Worm (Caenorhabditis elegans) whole organism, early embryonic: ENCODE results near the gene BE0003N10.1.
"Not testable (repeated sequence)": the region's sequence is repeated elsewhere in the genome, so short reads cannot be mapped to it uniquely, and the experiment has no call there.

Source experiments
- B0310.2 ChIP-seq: sonication (generic microtip); optimal IDR thresholded peaks from 2 replicates; lab custom pipeline; 2016; ENCODE audit warnings: mild to moderate bottlenecking, missing genetic modification characterization, missing compliant biosample characterization
- F13C5.2 ChIP-seq: sonication (generic microtip); optimal IDR thresholded peaks from 2 replicates; lab custom pipeline; 2017; ENCODE audit warnings: mild to moderate bottlenecking, missing genetic modification characterization, inconsistent platforms, missing compliant biosample characterization
- aly-1 ChIP-seq: sonication (generic microtip); optimal IDR thresholded peaks from 2 replicates; lab custom pipeline; 2016; ENCODE audit warnings: missing genetic modification characterization, missing compliant biosample characterization
- ama-1 ChIP-seq: fragments of 150-350 bp; optimal IDR thresholded peaks from 2 replicates; lab custom pipeline; 2014
- ceh-13 ChIP-seq: fragments of 200-800 bp; sonication (Bioruptor generic); optimal IDR thresholded peaks from 2 replicates; lab custom pipeline; 2018; ENCODE audit warnings: mild to moderate bottlenecking, missing genetic modification characterization, missing compliant biosample characterization
- ceh-36 ChIP-seq: sonication (generic microtip); optimal IDR thresholded peaks from 2 replicates; lab custom pipeline; 2016; ENCODE audit warnings: missing genetic modification characterization, inconsistent platforms, missing compliant biosample characterization
- ets-7 ChIP-seq: sonication (generic microtip); optimal IDR thresholded peaks from 2 replicates; lab custom pipeline; 2016; ENCODE audit warnings: missing genotype, missing genetic modification characterization, missing compliant biosample characterization
- flt-1 ChIP-seq: fragments of 200-800 bp; sonication (Bioruptor generic); IDR thresholded peaks from 2 replicates; pipeline ENCODE4 v1.3.6; 2022; ENCODE audit warnings: missing genetic modification characterization, missing compliant biosample characterization
- hmbx-1 ChIP-seq: sonication (generic microtip); optimal IDR thresholded peaks from 2 replicates; lab custom pipeline; 2016; ENCODE audit warnings: mild to moderate bottlenecking, missing genetic modification characterization, missing compliant biosample characterization
- hmg-4 ChIP-seq: fragments of 200-800 bp; sonication (Bioruptor generic); optimal IDR thresholded peaks from 2 replicates; lab custom pipeline; 2018; ENCODE audit warnings: mild to moderate bottlenecking, missing genetic modification characterization, missing compliant biosample characterization
- hnd-1 ChIP-seq: sonication (generic microtip); optimal IDR thresholded peaks from 2 replicates; lab custom pipeline; 2016; ENCODE audit warnings: missing genetic modification characterization, missing compliant biosample characterization
- pes-1 ChIP-seq: fragments of 200-800 bp; sonication (Bioruptor generic); IDR thresholded peaks from 2 replicates; pipeline ENCODE4 v1.3.6; 2022; ENCODE audit warnings: missing genetic modification reagents, missing genetic modification characterization, missing compliant biosample characterization
- scrt-1 ChIP-seq: fragments of 200-800 bp; sonication (Bioruptor generic); IDR thresholded peaks from 2 replicates; pipeline ENCODE4 v1.3.6; 2022; ENCODE audit warnings: missing genetic modification characterization, missing compliant biosample characterization
- sea-1 ChIP-seq: fragments of 200-800 bp; sonication (Bioruptor generic); conservative IDR thresholded peaks from 2 replicates; pipeline ENCODE4 v1.3.6; 2022; ENCODE audit warnings: missing genetic modification characterization, missing compliant biosample characterization
- tbx-11 ChIP-seq: fragments of 200-800 bp; sonication (Bioruptor generic); IDR thresholded peaks from 2 replicates; pipeline ENCODE4 v1.3.6; 2022; ENCODE audit warnings: missing genetic modification characterization, missing compliant biosample characterization
- tbx-37 ChIP-seq: fragments of 200-800 bp; sonication (Bioruptor generic); conservative IDR thresholded peaks from 2 replicates; pipeline ENCODE4 v1.3.6; 2022; ENCODE audit warnings: missing genetic modification reagents, missing genetic modification characterization, missing compliant biosample characterization
- tra-4 ChIP-seq: sonication (generic microtip); optimal IDR thresholded peaks from 2 replicates; lab custom pipeline; 2017; ENCODE audit warnings: missing genetic modification characterization, missing compliant biosample characterization

Gene BE0003N10.1

ce11 chrIII:1058881-1059280, 21.6 kb downstream of the BE0003N10.1 start:
- TF ChIP-seq ceh-13 (GFP tag; lab: Kevin White, UChicago) (no peak), ceh-36 (tag; lab: Kevin White, UChicago) (no peak), ets-7 (no peak), F13C5.2 (tag; lab: Kevin White, UChicago) (no peak), hmg-4 (GFP tag; lab: Kevin White, UChicago) (no peak), scrt-1 (GFP tag; lab: Robert Waterston, UW) (no peak)

DNA sequence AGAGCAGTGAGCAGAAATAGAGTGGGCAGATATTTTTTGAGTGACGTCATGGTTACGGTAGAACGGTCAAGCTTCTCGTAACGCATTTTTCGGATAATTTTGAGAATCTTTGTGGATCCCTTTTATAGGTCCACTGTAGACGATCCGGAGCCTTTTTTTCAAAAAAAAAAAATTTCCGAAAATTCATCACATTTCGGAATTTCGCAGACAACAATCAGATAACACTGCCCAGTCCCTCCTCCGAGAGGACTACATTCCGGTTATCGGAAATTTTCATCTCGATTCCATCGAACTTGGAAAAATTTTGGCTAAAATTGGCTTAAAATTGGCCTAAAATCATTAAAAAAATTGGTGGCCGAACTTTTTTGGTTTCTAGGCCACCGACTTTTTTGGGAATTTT, 22.7 kb downstream of the BE0003N10.1 start, which contains the start of gene BE0003N10.6:
Gene BE0003N10.6, minus strand, starts transcription at position 101 of the 400 bp plus-strand sequence.
- TF ChIP-seq F13C5.2 (tag; lab: Kevin White, UChicago) = no peak
- TF ChIP-seq tbx-37 (GFP tag; lab: Robert Waterston, UW) = no peak
- no peak for TF ChIP-seq ama-1
- TF ChIP-seq ets-7 = no peak

DNA sequence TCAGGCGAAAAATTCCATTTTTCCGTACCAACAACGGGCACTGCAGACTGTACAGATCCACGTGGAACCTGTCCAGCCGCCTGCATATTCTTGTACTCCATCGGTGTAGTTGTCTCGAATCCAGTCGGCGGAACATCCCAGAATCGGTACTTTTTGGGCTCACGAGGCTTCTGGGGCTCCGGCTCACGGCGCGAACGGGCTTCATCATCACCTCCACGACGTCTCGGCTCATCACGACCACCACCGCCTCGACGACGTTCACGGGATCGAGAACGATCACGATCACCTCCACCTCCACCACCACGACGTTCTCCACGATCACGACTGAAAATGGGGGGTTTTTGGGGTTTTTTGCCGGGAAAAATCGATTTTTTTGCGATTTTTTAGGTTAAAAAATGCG, 36.9 kb downstream of the BE0003N10.1 start:
- TF ChIP-seq sea-1 (GFP tag; lab: Robert Waterston, UW) (no peak), ama-1 (no peak)

ce11 chrIII:1076383-1076782, 39.1 kb downstream of the BE0003N10.1 start, which contains the start of gene uaf-1:
Gene uaf-1 (minus strand): TSS chrIII:1076555.
- TF ChIP-seq B0310.2 (tag; lab: Kevin White, UChicago); hmg-4 (GFP tag; lab: Kevin White, UChicago); pes-1 (GFP tag; lab: Robert Waterston, UW): not testable (repeated sequence)

ce11 chrIII:1080536-1080935, 43.2 kb downstream of the BE0003N10.1 start, which contains the start of the genes rab-18 and kbp-4:
Gene rab-18 (minus strand): TSS chrIII:1080775.
Gene kbp-4 (plus strand): TSS chrIII:1080901.
- TF ChIP-seq sea-1 (GFP tag; lab: Robert Waterston, UW) (no peak), B0310.2 (tag; lab: Kevin White, UChicago) (no peak), ceh-36 (tag; lab: Kevin White, UChicago) (no peak), F13C5.2 (tag; lab: Kevin White, UChicago) (peak; percentile 68), hmg-4 (GFP tag; lab: Kevin White, UChicago) (no peak), ceh-13 (GFP tag; lab: Kevin White, UChicago) (no peak), flt-1 (no peak), hnd-1 (no peak), tbx-37 (GFP tag; lab: Robert Waterston, UW) (0 out of 2 replicates have a peak, but pooled peaks have one; percentile 4)

- TF ChIP-seq pes-1 (GFP tag; lab: Robert Waterston, UW) (no peak), hmbx-1 (tag; lab: Kevin White, UChicago) (no peak), flt-1 (no peak)
These were observed 43.8 kb downstream of the BE0003N10.1 start, which contains the start of gene par-2 for ce11 chrIII:1081101-1081500. Gene par-2 (plus strand): TSS chrIII:1081401.

DNA sequence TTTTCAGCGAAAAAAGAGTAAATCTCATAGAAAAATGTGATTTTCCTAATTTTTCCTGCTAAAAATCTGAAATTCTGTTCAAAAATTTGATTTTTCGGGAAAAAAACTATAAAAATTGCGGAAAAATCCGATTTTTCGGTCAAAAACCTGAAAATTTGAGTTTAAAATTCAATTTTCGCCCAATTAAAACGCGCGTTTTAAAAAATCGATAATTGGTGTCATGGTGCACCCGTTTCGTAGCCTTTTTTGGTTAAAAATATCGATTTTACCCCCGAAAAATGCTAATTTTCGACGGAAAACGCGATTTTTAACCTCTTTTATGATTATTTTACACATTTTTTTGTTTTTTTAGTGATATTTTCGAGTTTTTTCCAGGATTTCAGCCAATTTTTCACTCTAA, 47.7 kb downstream of the BE0003N10.1 start:
- TF ChIP-seq ets-7 (no peak), B0310.2 (tag; lab: Kevin White, UChicago) (no peak), ceh-36 (tag; lab: Kevin White, UChicago) (no peak), scrt-1 (GFP tag; lab: Robert Waterston, UW) (no peak), ceh-13 (GFP tag; lab: Kevin White, UChicago) (no peak), aly-1 (no peak), ama-1 (no peak), tbx-11 (no peak), F13C5.2 (tag; lab: Kevin White, UChicago) (no peak), hnd-1 (no peak), hmbx-1 (tag; lab: Kevin White, UChicago) (no peak), sea-1 (GFP tag; lab: Robert Waterston, UW) (no peak), hmg-4 (GFP tag; lab: Kevin White, UChicago) (no peak), tbx-37 (GFP tag; lab: Robert Waterston, UW) (no peak), pes-1 (GFP tag; lab: Robert Waterston, UW) (no peak), tra-4 (tag; lab: Kevin White, UChicago) (no peak), flt-1 (no peak)

DNA sequence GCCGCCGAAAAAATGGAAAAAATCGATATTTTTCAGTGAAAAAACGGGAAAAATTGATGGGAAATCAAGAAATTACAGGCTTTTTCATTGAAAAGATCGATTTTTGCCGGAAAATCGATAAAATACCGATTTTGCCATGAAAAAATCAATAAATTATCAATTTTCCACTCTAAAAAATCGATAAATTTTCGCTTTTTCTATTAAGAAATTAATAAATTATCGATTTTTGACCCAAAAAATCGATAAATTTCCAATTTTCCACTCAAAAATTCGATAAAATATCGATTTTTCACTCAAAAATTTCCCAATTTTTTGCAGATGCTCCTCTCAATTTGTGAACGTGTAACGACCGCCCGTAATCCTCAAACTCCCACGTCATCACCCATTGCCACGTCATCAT, 57.1 kb downstream of the BE0003N10.1 start:
- no peak for TF ChIP-seq ceh-36 (tag; lab: Kevin White, UChicago)
- TF ChIP-seq hnd-1 = no peak
- no peak for TF ChIP-seq ceh-13 (GFP tag; lab: Kevin White, UChicago)
- TF ChIP-seq hmg-4 (GFP tag; lab: Kevin White, UChicago) = no peak
- TF ChIP-seq B0310.2 (tag; lab: Kevin White, UChicago) = no peak
